Worm (Caenorhabditis elegans): ENCODE data around the gene ncr-1.
A peak's percentile ranks its signal among the peaks of the same experiment; 100 is the strongest.

Gene ncr-1

ce11 chrX:4492199-4492598 lies 3.5 kb upstream of the ncr-1 start, which contains the start of gene F46H6.5:
Gene F46H6.5 (minus strand): TSS chrX:4492208.
- TF ChIP-seq hmbx-1 (tag; optimal IDR thresholded peaks at IDR 0.05) (no peak), ceh-36 (tag; optimal IDR thresholded peaks at IDR 0.05) (no peak), pes-1 (GFP tag; IDR thresholded peaks at IDR 0.05) (no peak), aly-1 (tag; optimal IDR thresholded peaks at IDR 0.05) (no peak), hnd-1 (tag; optimal IDR thresholded peaks at IDR 0.05) (no peak)

ce11 chrX:4490400-4490799 lies 1.7 kb upstream of the ncr-1 start:
- TF ChIP-seq tbx-11 (GFP tag; IDR thresholded peaks at IDR 0.05) (no peak), pes-1 (GFP tag; IDR thresholded peaks at IDR 0.05) (no peak), hmbx-1 (tag; optimal IDR thresholded peaks at IDR 0.05) (no peak), ceh-36 (tag; optimal IDR thresholded peaks at IDR 0.05) (no peak), ets-7 (tag; optimal IDR thresholded peaks at IDR 0.05) (no peak), flt-1 (GFP tag; IDR thresholded peaks at IDR 0.05) (no peak), scrt-1 (GFP tag; IDR thresholded peaks at IDR 0.05) (no peak)

- TF ChIP-seq flt-1 (GFP tag; IDR thresholded peaks at IDR 0.05): no peak
- TF ChIP-seq ceh-36 (tag; optimal IDR thresholded peaks at IDR 0.05): no peak
- no peak for TF ChIP-seq scrt-1 (GFP tag; IDR thresholded peaks at IDR 0.05)
- TF ChIP-seq B0310.2 (tag; optimal IDR thresholded peaks at IDR 0.05): no peak
- TF ChIP-seq tbx-37 (GFP tag; conservative IDR thresholded peaks at IDR 0.05): no peak
- TF ChIP-seq ama-1 (optimal IDR thresholded peaks at IDR 0.05): no peak
- TF ChIP-seq F13C5.2 (tag; optimal IDR thresholded peaks at IDR 0.05): no peak
- no peak for TF ChIP-seq aly-1 (tag; optimal IDR thresholded peaks at IDR 0.05)
- TF ChIP-seq hnd-1 (tag; optimal IDR thresholded peaks at IDR 0.05): no peak
- no peak for TF ChIP-seq ets-7 (tag; optimal IDR thresholded peaks at IDR 0.05)
- no peak for TF ChIP-seq pes-1 (GFP tag; IDR thresholded peaks at IDR 0.05)
- no peak for TF ChIP-seq ceh-13 (GFP tag; optimal IDR thresholded peaks at IDR 0.05)
- no peak for TF ChIP-seq tra-4 (tag; optimal IDR thresholded peaks at IDR 0.05)
- TF ChIP-seq hmbx-1 (tag; optimal IDR thresholded peaks at IDR 0.05): no peak
- no peak for TF ChIP-seq sea-1 (GFP tag; conservative IDR thresholded peaks at IDR 0.05)
- TF ChIP-seq tbx-11 (GFP tag; IDR thresholded peaks at IDR 0.05): no peak
- no peak for TF ChIP-seq hmg-4 (GFP tag; optimal IDR thresholded peaks at IDR 0.05)
Observed at ce11 chrX:4484072-4484471, 4.6 kb downstream of the ncr-1 start.

ce11 chrX:4480800-4481199 lies 7.9 kb downstream of the ncr-1 start:
- no peak for TF ChIP-seq ceh-36 (tag; optimal IDR thresholded peaks at IDR 0.05)
- no peak for TF ChIP-seq aly-1 (tag; optimal IDR thresholded peaks at IDR 0.05)
- TF ChIP-seq F13C5.2 (tag; optimal IDR thresholded peaks at IDR 0.05): no peak
- TF ChIP-seq flt-1 (GFP tag; IDR thresholded peaks at IDR 0.05): no peak
- no peak for TF ChIP-seq hmg-4 (GFP tag; optimal IDR thresholded peaks at IDR 0.05)
- TF ChIP-seq ama-1 (optimal IDR thresholded peaks at IDR 0.05): no peak

ce11 chrX:4479960-4480359 lies 8.7 kb downstream of the ncr-1 start:
- no peak for TF ChIP-seq tbx-37 (GFP tag; conservative IDR thresholded peaks at IDR 0.05)
- TF ChIP-seq pes-1 (GFP tag; IDR thresholded peaks at IDR 0.05): no peak
- no peak for TF ChIP-seq flt-1 (GFP tag; IDR thresholded peaks at IDR 0.05)
- no peak for TF ChIP-seq B0310.2 (tag; optimal IDR thresholded peaks at IDR 0.05)
- no peak for TF ChIP-seq hmbx-1 (tag; optimal IDR thresholded peaks at IDR 0.05)
- no peak for TF ChIP-seq ceh-36 (tag; optimal IDR thresholded peaks at IDR 0.05)
- TF ChIP-seq ama-1 (optimal IDR thresholded peaks at IDR 0.05): no peak
- no peak for TF ChIP-seq tbx-11 (GFP tag; IDR thresholded peaks at IDR 0.05)
- no peak for TF ChIP-seq hmg-4 (GFP tag; optimal IDR thresholded peaks at IDR 0.05)
- no peak for TF ChIP-seq hnd-1 (tag; optimal IDR thresholded peaks at IDR 0.05)
- TF ChIP-seq ets-7 (tag; optimal IDR thresholded peaks at IDR 0.05): no peak
- TF ChIP-seq aly-1 (tag; optimal IDR thresholded peaks at IDR 0.05): no peak
- no peak for TF ChIP-seq scrt-1 (GFP tag; IDR thresholded peaks at IDR 0.05)
- no peak for TF ChIP-seq tra-4 (tag; optimal IDR thresholded peaks at IDR 0.05)
- TF ChIP-seq ceh-13 (GFP tag; optimal IDR thresholded peaks at IDR 0.05): no peak
- TF ChIP-seq sea-1 (GFP tag; conservative IDR thresholded peaks at IDR 0.05): no peak
- no peak for TF ChIP-seq F13C5.2 (tag; optimal IDR thresholded peaks at IDR 0.05)

ce11 chrX:4478503-4478902 lies 10.2 kb downstream of the ncr-1 start:
- TF ChIP-seq scrt-1 (GFP tag; IDR thresholded peaks at IDR 0.05): no peak
- TF ChIP-seq pes-1 (GFP tag; IDR thresholded peaks at IDR 0.05): no peak
- no peak for TF ChIP-seq tra-4 (tag; optimal IDR thresholded peaks at IDR 0.05)
- no peak for TF ChIP-seq F13C5.2 (tag; optimal IDR thresholded peaks at IDR 0.05)
- no peak for TF ChIP-seq tbx-37 (GFP tag; conservative IDR thresholded peaks at IDR 0.05)
- no peak for TF ChIP-seq hmg-4 (GFP tag; optimal IDR thresholded peaks at IDR 0.05)
- no peak for TF ChIP-seq B0310.2 (tag; optimal IDR thresholded peaks at IDR 0.05)
- no peak for TF ChIP-seq sea-1 (GFP tag; conservative IDR thresholded peaks at IDR 0.05)

ce11 chrX:4469297-4469816 lies 19.3 kb downstream of the ncr-1 start, which contains the start of gene asb-2:
Gene asb-2 (plus strand): TSS chrX:4469766.
- no peak for TF ChIP-seq B0310.2 (tag; optimal IDR thresholded peaks at IDR 0.05)
- TF ChIP-seq F13C5.2 (tag; optimal IDR thresholded peaks at IDR 0.05): peak; percentile 42

ce11 chrX:4466218-4466617 lies 22.4 kb downstream of the ncr-1 start, which contains the start of gene nmur-3:
Gene nmur-3 (plus strand): TSS chrX:4466518.
- TF ChIP-seq ama-1 (optimal IDR thresholded peaks at IDR 0.05): no peak
- no peak for TF ChIP-seq tra-4 (tag; optimal IDR thresholded peaks at IDR 0.05)
- TF ChIP-seq ceh-13 (GFP tag; optimal IDR thresholded peaks at IDR 0.05): no peak
- TF ChIP-seq pes-1 (GFP tag; IDR thresholded peaks at IDR 0.05): no peak
- no peak for TF ChIP-seq tbx-37 (GFP tag; conservative IDR thresholded peaks at IDR 0.05)
- TF ChIP-seq ets-7 (tag; optimal IDR thresholded peaks at IDR 0.05): no peak

All from whole organism, early embryonic.